Fruit fly (Drosophila melanogaster) whole organism, embryonic: ENCODE measurements around the gene CG15365.

Source experiments
- BEAF-32 ChIP-seq: fragments of 200-800 bp; sonication (Bioruptor generic); optimal IDR thresholded peaks from 3 replicates; lab custom pipeline; 2017; ENCODE audit warnings: missing biosample characterization, missing genetic modification characterization, mild to moderate bottlenecking, moderate library complexity, missing genetic modification reagents
- CG10267 ChIP-seq: fragments of 200-800 bp; sonication (Bioruptor generic); optimal IDR thresholded peaks from 2 replicates; lab custom pipeline; 2018; ENCODE audit warnings: missing biosample characterization, mild to moderate bottlenecking, missing genetic modification characterization, moderate library complexity
- CG10321 ChIP-seq: fragments of 200-800 bp; sonication (Bioruptor generic); IDR thresholded peaks from 2 replicates; pipeline ENCODE4 v1.3.6; 2022; ENCODE audit warnings: missing biosample characterization, missing genetic modification characterization
- CG10366 ChIP-seq: fragments of 200-800 bp; sonication (Bioruptor generic); IDR thresholded peaks from 2 replicates; pipeline ENCODE4 v1.3.6; 2022; ENCODE audit warnings: missing biosample characterization, missing genetic modification characterization
- CG13296 ChIP-seq: fragments of 200-800 bp; sonication (Bioruptor generic); optimal IDR thresholded peaks from 3 replicates; lab custom pipeline; 2018; ENCODE audit warnings: missing biosample characterization, mild to moderate bottlenecking, missing genetic modification characterization
- CG14710 ChIP-seq: fragments of 200-800 bp; sonication (Bioruptor generic); optimal IDR thresholded peaks from 3 replicates; lab custom pipeline; 2019; ENCODE audit warnings: missing biosample characterization, mild to moderate bottlenecking, missing genetic modification characterization, moderate library complexity
- CG14860 ChIP-seq: fragments of 200-800 bp; sonication (Bioruptor generic); IDR thresholded peaks from 3 replicates; pipeline ENCODE4 v1.3.6; 2022; ENCODE audit warnings: missing biosample characterization, missing genetic modification characterization; ENCODE audit not compliant: partially characterized antibody
- CG15601 ChIP-seq: fragments of 200-800 bp; sonication (Bioruptor generic); optimal IDR thresholded peaks from 3 replicates; lab custom pipeline; 2019; ENCODE audit warnings: missing biosample characterization, mild to moderate bottlenecking, missing genetic modification characterization, moderate library complexity
- CG17802 ChIP-seq: fragments of 200-800 bp; sonication (Bioruptor generic); optimal IDR thresholded peaks from 2 replicates; lab custom pipeline; 2018; ENCODE audit warnings: missing biosample characterization, mild to moderate bottlenecking, missing genetic modification characterization, moderate library complexity
- CG32532 ChIP-seq: fragments of 200-800 bp; sonication (Bioruptor generic); IDR thresholded peaks from 2 replicates; pipeline ENCODE4 v1.3.6; 2022; ENCODE audit warnings: missing biosample characterization, missing genetic modification characterization
- CG34376 ChIP-seq: fragments of 200-800 bp; sonication (Bioruptor generic); optimal IDR thresholded peaks from 2 replicates; lab custom pipeline; 2018; ENCODE audit warnings: missing biosample characterization, mild to moderate bottlenecking, missing genetic modification characterization
- CG4404 ChIP-seq: fragments of 200-800 bp; sonication (Bioruptor generic); IDR thresholded peaks from 2 replicates; pipeline ENCODE4 v1.3.6; 2022; ENCODE audit warnings: missing biosample characterization, missing genetic modification characterization
- CG6689 ChIP-seq: fragments of 200-800 bp; sonication (Bioruptor generic); IDR thresholded peaks from 2 replicates; pipeline ENCODE4 v1.3.6; 2022; ENCODE audit warnings: missing biosample characterization, missing genetic modification characterization
- CG6765 ChIP-seq: fragments of 200-800 bp; sonication (Bioruptor generic); optimal IDR thresholded peaks from 3 replicates; lab custom pipeline; 2017; ENCODE audit warnings: missing biosample characterization, mild to moderate bottlenecking, missing genetic modification characterization
- CG7745 ChIP-seq: fragments of 200-800 bp; sonication (Bioruptor generic); optimal IDR thresholded peaks from 2 replicates; lab custom pipeline; 2018; ENCODE audit warnings: missing biosample characterization, mild to moderate bottlenecking, missing genetic modification characterization, moderate library complexity
- CG8290 ChIP-seq, 3 experiments: fragments of 200-800 bp; sonication (Bioruptor generic); optimal IDR thresholded peaks; 2 replicates each; lab custom pipeline; 2016 to 2019; ENCODE audit warnings: missing biosample characterization in 3 of 3, missing genetic modification characterization in 3 of 3, mild to moderate bottlenecking in 2 of 3, moderate library complexity in 1 of 3
- Camta ChIP-seq: fragments of 200-800 bp; sonication (Bioruptor generic); optimal IDR thresholded peaks from 2 replicates; lab custom pipeline; 2016; ENCODE audit warnings: missing biosample characterization, missing genetic modification characterization
- CkIIα-i1 ChIP-seq: fragments of 200-800 bp; sonication (Bioruptor generic); IDR thresholded peaks from 2 replicates; pipeline ENCODE4 v1.3.6; 2022; ENCODE audit warnings: missing biosample characterization, missing genetic modification characterization
- D ChIP-seq, 2 experiments: fragments of 200-800 bp in 1 of 2; fragments of >200 bp in 1 of 2; sonication (Bioruptor generic) in 1 of 2; optimal IDR thresholded peaks; 2 replicates in 1 of 2; 3 replicates in 1 of 2; lab custom pipeline; 2017; ENCODE audit warnings: mild to moderate bottlenecking in 1 of 2, missing biosample characterization in 1 of 2, missing genetic modification characterization in 1 of 2, missing genetic modification reagents in 1 of 2
- Doc3 ChIP-seq: fragments of 200-800 bp; sonication (Bioruptor generic); IDR thresholded peaks from 3 replicates; pipeline ENCODE4 v1.3.6; 2022; ENCODE audit warnings: missing biosample characterization, missing genetic modification characterization; ENCODE audit not compliant: partially characterized antibody
- Gug ChIP-seq: fragments of 200-800 bp; sonication (Bioruptor generic); IDR thresholded peaks from 4 replicates; pipeline ENCODE4 v1.3.6; 2022; ENCODE audit warnings: missing biosample characterization, missing genetic modification characterization
- HmgD ChIP-seq: fragments of 200-800 bp; sonication (Bioruptor generic); optimal IDR thresholded peaks from 3 replicates; lab custom pipeline; 2016; ENCODE audit warnings: missing biosample characterization, missing genetic modification characterization
- HmgZ ChIP-seq: fragments of 200-800 bp; sonication (Bioruptor generic); optimal IDR thresholded peaks from 2 replicates; lab custom pipeline; 2018; ENCODE audit warnings: missing biosample characterization, mild to moderate bottlenecking, missing genetic modification characterization
- MBD-R2 ChIP-seq: fragments of 200-800 bp; sonication (Bioruptor generic); IDR thresholded peaks from 2 replicates; pipeline ENCODE4 v1.3.6; 2022; ENCODE audit warnings: missing biosample characterization, missing genetic modification characterization
- MESR4 ChIP-seq: fragments of 200-800 bp; sonication (Bioruptor generic); optimal IDR thresholded peaks from 2 replicates; lab custom pipeline; 2018; ENCODE audit warnings: missing biosample characterization, mild to moderate bottlenecking, missing genetic modification characterization, moderate library complexity
- NFAT ChIP-seq: fragments of 200-800 bp; sonication (Bioruptor generic); IDR thresholded peaks from 2 replicates; pipeline ENCODE4 v1.3.6; 2022; ENCODE audit warnings: missing biosample characterization, missing genetic modification characterization
- Pdp1 ChIP-seq, 2 experiments: fragments of 200-800 bp; sonication (Bioruptor generic); optimal IDR thresholded peaks; 3 replicates each; lab custom pipeline; 2016; ENCODE audit warnings: missing biosample characterization in 2 of 2, missing genetic modification characterization in 2 of 2, mild to moderate bottlenecking in 1 of 2, moderate library complexity in 1 of 2
- Ptx1 ChIP-seq: fragments of 200-800 bp; sonication (Bioruptor generic); IDR thresholded peaks from 2 replicates; pipeline ENCODE4 v1.3.6; 2022; ENCODE audit warnings: missing biosample characterization, missing genetic modification characterization
- Rfx ChIP-seq: fragments of 200-800 bp; sonication (Bioruptor generic); IDR thresholded peaks from 2 replicates; pipeline ENCODE4 v1.3.6; 2022; ENCODE audit warnings: missing biosample characterization, missing genetic modification characterization
- Scr ChIP-seq: fragments of 200-800 bp; sonication (Bioruptor generic); IDR thresholded peaks from 2 replicates; pipeline ENCODE4 v1.3.6; 2022; ENCODE audit warnings: missing biosample characterization, missing genetic modification characterization; ENCODE audit not compliant: partially characterized antibody
- Sry-δ ChIP-seq: fragments of 200-800 bp; sonication (Bioruptor generic); optimal IDR thresholded peaks from 2 replicates; lab custom pipeline; 2016; ENCODE audit warnings: missing biosample characterization, missing genetic modification characterization
- az2 ChIP-seq: fragments of 200-800 bp; sonication (Bioruptor generic); optimal IDR thresholded peaks from 3 replicates; lab custom pipeline; 2016; ENCODE audit warnings: missing biosample characterization, missing genetic modification characterization
- bowl ChIP-seq: fragments of 200-800 bp; sonication (Bioruptor generic); IDR thresholded peaks from 2 replicates; pipeline ENCODE4 v1.3.6; 2022; ENCODE audit warnings: missing biosample characterization, missing genetic modification characterization
- bsh ChIP-seq, 2 experiments: fragments of 200-800 bp; sonication (Bioruptor generic); optimal IDR thresholded peaks; 2 replicates each; lab custom pipeline; 2017 to 2018; ENCODE audit warnings: mild to moderate bottlenecking in 2 of 2, missing biosample characterization in 2 of 2, missing genetic modification characterization in 2 of 2, moderate library complexity in 1 of 2
- chm ChIP-seq: fragments of 200-800 bp; sonication (Bioruptor generic); IDR thresholded peaks from 2 replicates; pipeline ENCODE4 v1.3.6; 2022; ENCODE audit warnings: missing biosample characterization, missing genetic modification characterization
- dmrt11E ChIP-seq: fragments of 200-800 bp; sonication (Bioruptor generic); optimal IDR thresholded peaks from 3 replicates; lab custom pipeline; 2018; ENCODE audit warnings: missing biosample characterization, mild to moderate bottlenecking, missing genetic modification characterization, moderate library complexity
- dpn ChIP-seq, 2 experiments: fragments of 200-800 bp; sonication (Bioruptor generic); optimal IDR thresholded peaks; 3 replicates each; lab custom pipeline; 2016; ENCODE audit warnings: missing biosample characterization in 2 of 2, missing genetic modification characterization in 2 of 2
- hb ChIP-seq: fragments of 200-800 bp; sonication (Bioruptor generic); IDR thresholded peaks from 3 replicates; pipeline ENCODE4 v1.3.6; 2022; ENCODE audit warnings: missing biosample characterization, missing genetic modification characterization; ENCODE audit not compliant: partially characterized antibody
- hbn ChIP-seq: fragments of 200-800 bp; sonication (Bioruptor generic); IDR thresholded peaks from 2 replicates; pipeline ENCODE4 v1.3.6; 2022; ENCODE audit warnings: missing biosample characterization, missing genetic modification characterization; ENCODE audit not compliant: partially characterized antibody
- her ChIP-seq: fragments of 200-800 bp; sonication (Bioruptor generic); optimal IDR thresholded peaks from 2 replicates; lab custom pipeline; 2016; ENCODE audit warnings: missing biosample characterization, missing genetic modification characterization
- ind ChIP-seq: fragments of 200-800 bp; sonication (Bioruptor generic); optimal IDR thresholded peaks from 3 replicates; lab custom pipeline; 2016; ENCODE audit warnings: missing biosample characterization, missing genetic modification characterization
- lilli ChIP-seq: fragments of 200-800 bp; sonication (Bioruptor generic); optimal IDR thresholded peaks from 3 replicates; lab custom pipeline; 2016; ENCODE audit warnings: missing biosample characterization, missing genetic modification characterization
- nerfin-2 ChIP-seq: fragments of 200-800 bp; sonication (Bioruptor generic); IDR thresholded peaks from 2 replicates; pipeline ENCODE4 v1.3.6; 2022; ENCODE audit warnings: missing biosample characterization, missing genetic modification characterization; ENCODE audit not compliant: partially characterized antibody
- oc ChIP-seq: fragments of 200-800 bp; sonication (Bioruptor generic); optimal IDR thresholded peaks from 2 replicates; lab custom pipeline; 2018; ENCODE audit warnings: missing biosample characterization, mild to moderate bottlenecking, missing genetic modification characterization, moderate library complexity
- tio ChIP-seq: fragments of 200-800 bp; sonication (Bioruptor generic); optimal IDR thresholded peaks from 2 replicates; lab custom pipeline; 2017; ENCODE audit warnings: missing biosample characterization, missing genetic modification characterization, inconsistent platforms
- toy ChIP-seq: fragments of 200-800 bp; sonication (Bioruptor generic); IDR thresholded peaks from 2 replicates; pipeline ENCODE4 v1.3.6; 2022; ENCODE audit warnings: missing biosample characterization, missing genetic modification characterization
- vnd ChIP-seq: fragments of 200-800 bp; sonication (Bioruptor generic); IDR thresholded peaks from 3 replicates; pipeline ENCODE4 v1.3.6; 2022; ENCODE audit warnings: missing biosample characterization, missing genetic modification characterization; ENCODE audit not compliant: partially characterized antibody
- vvl ChIP-seq: fragments of 200-800 bp; sonication (Bioruptor generic); IDR thresholded peaks from 2 replicates; pipeline ENCODE4 v1.3.6; 2022; ENCODE audit warnings: missing biosample characterization, missing genetic modification characterization

The CG15365 gene

DNA sequence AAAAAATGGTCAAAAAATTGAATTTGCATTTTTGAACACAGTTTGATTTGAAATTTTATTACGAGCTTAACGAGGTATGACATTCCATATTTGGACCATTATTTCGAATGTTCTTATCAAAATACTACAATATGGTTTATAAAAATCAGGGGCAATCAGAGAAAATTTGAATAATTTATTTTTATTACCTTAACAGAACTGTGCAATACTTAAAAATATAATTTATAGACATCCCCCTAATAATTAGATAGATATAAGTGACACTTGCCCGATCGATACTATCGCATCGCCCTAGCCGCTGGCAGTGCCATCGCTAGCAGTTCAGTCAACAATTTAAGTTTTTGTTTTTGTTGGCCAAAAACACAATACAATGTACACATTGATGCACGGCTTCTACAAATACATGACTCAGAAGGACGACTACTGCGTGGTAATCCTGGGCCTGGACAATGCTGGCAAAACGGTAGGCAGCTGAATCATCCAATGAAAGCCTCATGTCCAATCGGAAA is 39.0 kb upstream of the CG15365 start, which contains the start of gene Arfrp1 (continued):
- TF ChIP-seq HmgZ: peak; percentile 18
- TF ChIP-seq Scr (GFP tag; lab: Robert Waterston, UW): peak; percentile 88
- TF ChIP-seq MBD-R2 (GFP tag; lab: Robert Waterston, UW): peak; percentile 51
- TF ChIP-seq BEAF-32: peak; percentile 79
- TF ChIP-seq Rfx (GFP tag; lab: Robert Waterston, UW): peak; percentile 33
- peak; percentile 35; the same call in 1 of the 2 replicates for TF ChIP-seq NFAT (GFP tag; lab: Robert Waterston, UW)
- TF ChIP-seq MESR4: peak; percentile 71
- TF ChIP-seq Sry-δ (GFP tag; lab: Kevin White, UChicago): peak; percentile 83
- TF ChIP-seq HmgD: no peak
- TF ChIP-seq CG14860 (GFP tag; lab: Robert Waterston, UW): peak; percentile 77
- peak; percentile 20 for TF ChIP-seq CG10267 (tag; lab: Kevin White, UChicago)
- TF ChIP-seq vvl (GFP tag; lab: Robert Waterston, UW): peak; percentile 36; the same call in 1 of the 2 replicates
- no peak for TF ChIP-seq chm (GFP tag; lab: Robert Waterston, UW)
- TF ChIP-seq CG14710 (tag; lab: Kevin White, UChicago): peak; percentile 47
- TF ChIP-seq CkIIα-i1 (GFP tag; lab: Robert Waterston, UW): no peak
- TF ChIP-seq Camta (GFP tag; lab: Kevin White, UChicago): peak; percentile 21
- TF ChIP-seq vnd: peak; percentile 71
- no peak for TF ChIP-seq CG6765 (GFP tag; lab: Kevin White, UChicago)
- peak; percentile 15 to 26 for TF ChIP-seq Pdp1 (GFP tag; optimal IDR thresholded peaks at IDR 0.05; lab: Kevin White, UChicago)
- TF ChIP-seq CG4404 (GFP tag; lab: Robert Waterston, UW): no peak; the same call in 1 of the 2 replicates
- no peak for TF ChIP-seq CG7745 (tag; lab: Kevin White, UChicago)
- no peak for TF ChIP-seq CG10321 (GFP tag; lab: Robert Waterston, UW)
- peak; percentile 10; the same call in 1 of the 4 replicates for TF ChIP-seq Gug
- TF ChIP-seq bsh (GFP tag; optimal IDR thresholded peaks at IDR 0.05; lab: Kevin White, UChicago): peak in 1 of 2 experiments; percentile 5
- TF ChIP-seq CG17802: no peak
- TF ChIP-seq ind: peak; percentile 28
- TF ChIP-seq hb (GFP tag; lab: Robert Waterston, UW): peak; percentile 74
- TF ChIP-seq CG13296 (GFP tag; lab: Kevin White, UChicago): no peak
- peak; percentile 10 for TF ChIP-seq CG34376 (GFP tag; lab: Kevin White, UChicago)
- TF ChIP-seq Doc3 (GFP tag; lab: Robert Waterston, UW): peak; percentile 69; the same call in 2 of the 3 replicates
- no peak for TF ChIP-seq dmrt11E (tag; lab: Kevin White, UChicago)
- TF ChIP-seq bowl (GFP tag; lab: Robert Waterston, UW): no peak
- peak; percentile 13 for TF ChIP-seq az2 (GFP tag; lab: Kevin White, UChicago)
- no peak for TF ChIP-seq tio (GFP tag; lab: Kevin White, UChicago)
- TF ChIP-seq CG6689 (GFP tag; lab: Robert Waterston, UW): 0 out of 2 replicates have a peak, but pooled peaks have one; percentile 10
- peak; percentile 15; the same call in 1 of the 2 replicates for TF ChIP-seq CG10366 (GFP tag; lab: Robert Waterston, UW)
- TF ChIP-seq D (optimal IDR thresholded peaks at IDR 0.05; lab: Kevin White, UChicago): no peak
- TF ChIP-seq D (GFP tag; optimal IDR thresholded peaks at IDR 0.05; lab: Kevin White, UChicago): no peak
- TF ChIP-seq oc: no peak
- TF ChIP-seq CG32532 (GFP tag; lab: Robert Waterston, UW): peak; percentile 47; the same call in 1 of the 2 replicates
- no peak for TF ChIP-seq Ptx1 (GFP tag; lab: Robert Waterston, UW)
- TF ChIP-seq hbn (GFP tag; lab: Robert Waterston, UW): peak; percentile 70
- no peak for TF ChIP-seq lilli
- TF ChIP-seq toy: 0 out of 2 replicates have a peak, but pooled peaks have one; percentile 23
- peak; percentile 66 for TF ChIP-seq CG8290 (GFP tag; optimal IDR thresholded peaks at IDR 0.05; lab: Kevin White, UChicago)
- TF ChIP-seq CG8290 (tag; optimal IDR thresholded peaks at IDR 0.05; lab: Kevin White, UChicago): peak in 1 of 2 experiments; percentile 39
- TF ChIP-seq CG15601 (tag; lab: Kevin White, UChicago): no peak
- peak; percentile 6 to 47 for TF ChIP-seq dpn (GFP tag; optimal IDR thresholded peaks at IDR 0.05; lab: Kevin White, UChicago)
- TF ChIP-seq her (GFP tag; lab: Kevin White, UChicago): no peak
- peak; percentile 45; the same call in 1 of the 2 replicates for TF ChIP-seq nerfin-2
